Worm (Caenorhabditis elegans) whole organism, late embryonic: Measurements from ENCODE around the gene F38H4.3.

ENCODE experiments used
- ama-1 ChIP-seq: fragments of 150-350 bp; optimal IDR thresholded peaks from 2 replicates; lab custom pipeline; 2014
- eyg-1 ChIP-seq: sonication (generic microtip); optimal IDR thresholded peaks from 2 replicates; lab custom pipeline; 2016; ENCODE audit warnings: missing genotype, missing genetic modification characterization, missing compliant biosample characterization
- fkh-10 ChIP-seq: fragments of 150-350 bp; optimal IDR thresholded peaks from 2 replicates; lab custom pipeline; 2014; ENCODE audit warnings: missing biosample characterization, missing genetic modification reagents, missing genetic modification characterization
- hlh-30 ChIP-seq: sonication (generic microtip); optimal IDR thresholded peaks from 2 replicates; lab custom pipeline; 2017; ENCODE audit warnings: antibody characterized with exemption, missing genetic modification characterization, missing compliant biosample characterization; ENCODE audit not compliant: insufficient read depth
- lin-11 ChIP-seq: fragments of 200-800 bp; sonication (Bioruptor generic); optimal IDR thresholded peaks from 2 replicates; lab custom pipeline; 2018; ENCODE audit warnings: mild to moderate bottlenecking, missing genetic modification characterization, missing compliant biosample characterization
- sox-2 ChIP-seq: fragments of 200-800 bp; sonication (Bioruptor generic); IDR thresholded peaks from 2 replicates; pipeline ENCODE4 v1.3.6; 2022; ENCODE audit warnings: missing genetic modification reagents, missing genetic modification characterization, missing compliant biosample characterization
- unc-86 ChIP-seq: sonication (generic microtip); optimal IDR thresholded peaks from 2 replicates; lab custom pipeline; 2016; ENCODE audit warnings: missing genetic modification characterization, missing compliant biosample characterization
- zip-5 ChIP-seq: sonication (generic microtip); optimal IDR thresholded peaks from 2 replicates; lab custom pipeline; 2016; ENCODE audit warnings: missing genetic modification characterization, missing compliant biosample characterization

DNA sequence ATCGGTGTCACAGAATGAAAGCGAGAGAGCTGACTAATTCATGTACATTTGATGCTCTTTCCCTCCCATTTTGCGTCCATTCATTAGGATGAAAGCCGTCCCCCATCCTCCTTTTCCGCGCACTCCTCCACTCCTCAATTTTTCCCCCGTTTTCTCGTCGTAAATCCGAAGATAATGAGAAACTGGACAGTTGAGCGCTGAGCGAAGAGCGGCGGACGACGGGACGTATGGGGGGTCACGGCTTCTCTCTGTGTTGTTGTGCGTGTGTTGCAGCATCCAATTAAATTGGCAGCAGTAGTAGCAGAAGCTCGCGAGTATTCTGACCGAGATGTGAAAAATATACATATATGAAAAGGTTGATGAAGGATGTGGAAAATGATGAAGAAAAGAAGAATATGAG lies 29.7 kb downstream of the F38H4.3 start:
- TF ChIP-seq hlh-30 (tag; lab: Kevin White, UChicago) (no peak), fkh-10 (GFP tag; lab: Kevin White, UChicago) (no peak), unc-86 (tag; lab: Kevin White, UChicago) (no peak), sox-2 (GFP tag; lab: Robert Waterston, UW) (no peak), eyg-1 (tag; lab: Kevin White, UChicago) (no peak), zip-5 (tag; lab: Kevin White, UChicago) (no peak), lin-11 (tag; lab: Kevin White, UChicago) (no peak), ama-1 (lab: Kevin White, UChicago) (no peak)
